Fruit fly (Drosophila melanogaster) whole organism, embryonic: ENCODE measurements around the gene Ufd1.
A peak's percentile ranks its signal among the peaks of the same experiment; 100 is the strongest.

Experiments used
- Atf6 ChIP-seq: fragments of 200-800 bp; sonication (Bioruptor generic); IDR thresholded peaks from 2 replicates; pipeline ENCODE4 v1.3.6; 2022; ENCODE audit warnings: missing biosample characterization, missing genetic modification characterization
- Awh ChIP-seq: fragments of 200-800 bp; sonication (Bioruptor generic); IDR thresholded peaks from 2 replicates; pipeline ENCODE4, ENCODE4 v1.3.6; 2022; ENCODE audit warnings: missing biosample characterization, missing genetic modification characterization
- CG1024 ChIP-seq: fragments of 200-800 bp; sonication (Bioruptor generic); IDR thresholded peaks from 2 replicates; pipeline ENCODE4 v1.3.6; 2022; ENCODE audit warnings: missing biosample characterization, missing genetic modification characterization
- CG10462 ChIP-seq: fragments of 200-800 bp; sonication (Bioruptor generic); optimal IDR thresholded peaks from 2 replicates; lab custom pipeline; 2016; ENCODE audit warnings: missing biosample characterization, missing genetic modification characterization
- CG11085 ChIP-seq: fragments of 200-800 bp; sonication (Bioruptor generic); IDR thresholded peaks from 2 replicates; pipeline ENCODE4 v1.3.6; 2022; ENCODE audit warnings: missing biosample characterization, missing genetic modification characterization
- CG11696 ChIP-seq: fragments of 200-800 bp; sonication (Bioruptor generic); IDR thresholded peaks from 2 replicates; pipeline ENCODE4 v1.3.6; 2022; ENCODE audit warnings: missing biosample characterization, missing genetic modification characterization
- CG12219 ChIP-seq: fragments of 200-800 bp; sonication (Bioruptor generic); optimal IDR thresholded peaks from 3 replicates; lab custom pipeline; 2018; ENCODE audit warnings: missing biosample characterization, mild to moderate bottlenecking, missing genetic modification characterization
- CG13775 ChIP-seq: fragments of 200-800 bp; sonication (Bioruptor generic); optimal IDR thresholded peaks from 3 replicates; lab custom pipeline; 2017; ENCODE audit warnings: missing biosample characterization, mild to moderate bottlenecking, missing genetic modification characterization
- CG15073 ChIP-seq: fragments of 200-800 bp; sonication (Bioruptor generic); optimal IDR thresholded peaks from 2 replicates; lab custom pipeline; 2016; ENCODE audit warnings: missing biosample characterization, missing genetic modification characterization
- CG1529 ChIP-seq: fragments of 200-800 bp; sonication (Bioruptor generic); optimal IDR thresholded peaks from 3 replicates; lab custom pipeline; 2018; ENCODE audit warnings: missing biosample characterization, missing genetic modification characterization
- CG16815 ChIP-seq: fragments of 200-800 bp; sonication (Bioruptor generic); optimal IDR thresholded peaks from 3 replicates; lab custom pipeline; 2017; ENCODE audit warnings: missing biosample characterization, mild to moderate bottlenecking, missing genetic modification characterization
- CG17186 ChIP-seq: fragments of 200-800 bp; sonication (Bioruptor generic); optimal IDR thresholded peaks from 3 replicates; lab custom pipeline; 2017; ENCODE audit warnings: missing biosample characterization, missing genetic modification reagents, missing genetic modification characterization
- CG17385 ChIP-seq: fragments of 200-800 bp; sonication (Bioruptor generic); optimal IDR thresholded peaks from 3 replicates; lab custom pipeline; 2018; ENCODE audit warnings: missing biosample characterization, mild to moderate bottlenecking, missing genetic modification characterization
- CG2199 ChIP-seq: fragments of 200-800 bp; sonication (Bioruptor generic); IDR thresholded peaks from 3 replicates; pipeline ENCODE4 v1.3.6; 2022; ENCODE audit warnings: missing biosample characterization, missing genetic modification characterization
- CG33557 ChIP-seq: fragments of 200-800 bp; sonication (Bioruptor generic); optimal IDR thresholded peaks from 2 replicates; lab custom pipeline; 2019; ENCODE audit warnings: missing biosample characterization, mild to moderate bottlenecking, missing genetic modification characterization, moderate library complexity
- CG34224 ChIP-seq: fragments of 200-800 bp; sonication (Bioruptor generic); IDR thresholded peaks from 3 replicates; pipeline ENCODE4 v1.3.6; 2022; ENCODE audit warnings: missing biosample characterization, missing genetic modification characterization; ENCODE audit not compliant: partially characterized antibody
- CG5180 ChIP-seq: fragments of 200-800 bp; sonication (Bioruptor generic); optimal IDR thresholded peaks from 3 replicates; lab custom pipeline; 2017; ENCODE audit warnings: missing biosample characterization, missing genetic modification characterization, mild to moderate bottlenecking, moderate library complexity, missing genetic modification reagents
- CG8388 ChIP-seq: fragments of 200-800 bp; sonication (Bioruptor generic); optimal IDR thresholded peaks from 2 replicates; lab custom pipeline; 2019; ENCODE audit warnings: missing biosample characterization, mild to moderate bottlenecking, missing genetic modification characterization, moderate library complexity
- CG9215 ChIP-seq: fragments of 200-800 bp; sonication (Bioruptor generic); IDR thresholded peaks from 2 replicates; pipeline ENCODE4 v1.3.6; 2022; ENCODE audit warnings: missing biosample characterization, missing genetic modification characterization
- CG9727 ChIP-seq: fragments of 200-800 bp; sonication (Bioruptor generic); optimal IDR thresholded peaks from 3 replicates; lab custom pipeline; 2017; ENCODE audit warnings: missing biosample characterization, mild to moderate bottlenecking, missing genetic modification characterization
- Dp ChIP-seq: fragments of 200-800 bp; sonication (Bioruptor generic); optimal IDR thresholded peaks from 2 replicates; lab custom pipeline; 2018; ENCODE audit warnings: missing biosample characterization, mild to moderate bottlenecking, missing genetic modification characterization, moderate library complexity
- Fer2 ChIP-seq: fragments of 200-800 bp; sonication (Bioruptor generic); optimal IDR thresholded peaks from 2 replicates; lab custom pipeline; 2018; ENCODE audit warnings: missing biosample characterization, mild to moderate bottlenecking, missing genetic modification characterization, moderate library complexity
- HLH54F ChIP-seq: fragments of 200-800 bp; sonication (Bioruptor generic); optimal IDR thresholded peaks from 3 replicates; lab custom pipeline; 2016; ENCODE audit warnings: missing biosample characterization, missing genetic modification characterization
- Hr78 ChIP-seq, 2 experiments: fragments of 200-800 bp in 1 of 2; fragments of >200 bp in 1 of 2; sonication (Bioruptor generic) in 1 of 2; optimal IDR thresholded peaks; 2 replicates each; lab custom pipeline; 2017 to 2019; ENCODE audit warnings: missing biosample characterization in 2 of 2, missing genetic modification characterization in 2 of 2, mild to moderate bottlenecking in 1 of 2, moderate library complexity in 1 of 2
- Mes4 ChIP-seq: fragments of 200-800 bp; sonication (Bioruptor generic); optimal IDR thresholded peaks from 2 replicates; lab custom pipeline; 2016; ENCODE audit warnings: missing biosample characterization, missing genetic modification characterization
- Myb ChIP-seq: fragments of 200-800 bp; sonication (Bioruptor generic); optimal IDR thresholded peaks from 2 replicates; lab custom pipeline; 2016; ENCODE audit warnings: missing biosample characterization, missing genetic modification characterization
- Nf-YC ChIP-seq: fragments of 200-800 bp; optimal IDR thresholded peaks from 3 replicates; lab custom pipeline; 2019; ENCODE audit warnings: missing biosample characterization, mild to moderate bottlenecking, missing genetic modification characterization, moderate library complexity
- ato ChIP-seq: fragments of 200-800 bp; sonication (Bioruptor generic); IDR thresholded peaks from 2 replicates; pipeline ENCODE4 v1.3.6; 2022; ENCODE audit warnings: missing biosample characterization, missing genetic modification characterization; ENCODE audit not compliant: partially characterized antibody
- bcd ChIP-seq: fragments of 200-800 bp; sonication (Bioruptor generic); optimal IDR thresholded peaks from 2 replicates; lab custom pipeline; 2017; ENCODE audit warnings: missing biosample characterization, mild to moderate bottlenecking, missing genetic modification characterization
- bigmax ChIP-seq: fragments of 200-800 bp; sonication (Bioruptor generic); optimal IDR thresholded peaks from 2 replicates; lab custom pipeline; 2018; ENCODE audit warnings: missing biosample characterization, mild to moderate bottlenecking, missing genetic modification characterization
- bowl ChIP-seq: fragments of 200-800 bp; sonication (Bioruptor generic); IDR thresholded peaks from 2 replicates; pipeline ENCODE4 v1.3.6; 2022; ENCODE audit warnings: missing biosample characterization, missing genetic modification characterization
- chinmo ChIP-seq: fragments of 200-800 bp; sonication (Bioruptor generic); IDR thresholded peaks from 4 replicates; pipeline ENCODE4 v1.3.6; 2022; ENCODE audit warnings: missing biosample characterization, missing genetic modification characterization; ENCODE audit not compliant: partially characterized antibody
- dan ChIP-seq: fragments of 200-800 bp; sonication (Bioruptor generic); IDR thresholded peaks from 2 replicates; pipeline ENCODE4 v1.3.6; 2022; ENCODE audit warnings: missing biosample characterization, missing genetic modification characterization
- ems ChIP-seq: fragments of 200-800 bp; sonication (Bioruptor generic); optimal IDR thresholded peaks from 3 replicates; lab custom pipeline; 2016; ENCODE audit warnings: missing biosample characterization, missing genetic modification characterization
- ftz-f1 ChIP-seq: fragments of 200-800 bp; sonication (Bioruptor generic); optimal IDR thresholded peaks from 2 replicates; lab custom pipeline; 2016; ENCODE audit warnings: missing biosample characterization, missing genetic modification characterization
- gsb ChIP-seq: fragments of 200-800 bp; sonication (Bioruptor generic); IDR thresholded peaks from 2 replicates; pipeline ENCODE4 v1.3.6; 2022; ENCODE audit warnings: missing biosample characterization, missing genetic modification characterization
- kni ChIP-seq: fragments of 200-800 bp; sonication (Bioruptor generic); optimal IDR thresholded peaks from 3 replicates; lab custom pipeline; 2017; ENCODE audit warnings: mild to moderate bottlenecking, missing biosample characterization, missing genetic modification reagents, missing genetic modification characterization
- nau ChIP-seq: fragments of 200-800 bp; sonication (Bioruptor generic); optimal IDR thresholded peaks from 3 replicates; lab custom pipeline; 2017; ENCODE audit warnings: missing biosample characterization, mild to moderate bottlenecking, missing genetic modification characterization, missing genetic modification reagents
- nerfin-2 ChIP-seq: fragments of 200-800 bp; sonication (Bioruptor generic); IDR thresholded peaks from 2 replicates; pipeline ENCODE4 v1.3.6; 2022; ENCODE audit warnings: missing biosample characterization, missing genetic modification characterization; ENCODE audit not compliant: partially characterized antibody
- pho ChIP-seq: fragments of 200-800 bp; sonication (Bioruptor generic); optimal IDR thresholded peaks from 2 replicates; lab custom pipeline; 2016; ENCODE audit warnings: missing biosample characterization, missing genetic modification characterization
- ranshi ChIP-seq: fragments of 200-800 bp; sonication (Bioruptor generic); IDR thresholded peaks from 2 replicates; pipeline ENCODE4 v1.3.6; 2022; ENCODE audit warnings: missing biosample characterization, missing genetic modification characterization
- seq ChIP-seq: fragments of 200-800 bp; sonication (Bioruptor generic); IDR thresholded peaks from 2 replicates; pipeline ENCODE4 v1.3.6; 2022; ENCODE audit warnings: missing biosample characterization, missing genetic modification characterization
- slbo ChIP-seq: fragments of 200-800 bp; sonication (Bioruptor generic); IDR thresholded peaks from 2 replicates; pipeline ENCODE4 v1.3.6; 2022; ENCODE audit warnings: missing biosample characterization, missing genetic modification characterization
- slp2 ChIP-seq: fragments of 200-800 bp; sonication (Bioruptor generic); optimal IDR thresholded peaks from 2 replicates; lab custom pipeline; 2016; ENCODE audit warnings: missing biosample characterization, missing genetic modification characterization
- so ChIP-seq: fragments of 200-800 bp; sonication (Bioruptor generic); IDR thresholded peaks from 3 replicates; pipeline ENCODE4 v1.3.6; 2022; ENCODE audit warnings: missing biosample characterization, missing genetic modification characterization
- tin ChIP-seq: fragments of 200-800 bp; sonication (Bioruptor generic); optimal IDR thresholded peaks from 3 replicates; lab custom pipeline; 2016; ENCODE audit warnings: missing biosample characterization, missing genetic modification characterization
- tna ChIP-seq: fragments of 200-800 bp; sonication (Bioruptor generic); IDR thresholded peaks from 2 replicates; pipeline ENCODE4 v1.3.6; 2022; ENCODE audit warnings: missing biosample characterization, missing genetic modification characterization; ENCODE audit not compliant: partially characterized antibody
- vvl ChIP-seq: fragments of 200-800 bp; sonication (Bioruptor generic); IDR thresholded peaks from 2 replicates; pipeline ENCODE4 v1.3.6; 2022; ENCODE audit warnings: missing biosample characterization, missing genetic modification characterization
- zfh1 ChIP-seq: fragments of 200-800 bp; sonication (Bioruptor generic); IDR thresholded peaks from 3 replicates; pipeline ENCODE4 v1.3.6; 2022; ENCODE audit warnings: missing biosample characterization, missing genetic modification characterization

Ufd1 gene

dm6 chr3L:11096195-11096908 is 26.7 kb downstream of the Ufd1 start, which contains the start of the genes CG46439, Iyd and CG33947 (continued):
- TF ChIP-seq nau (GFP tag; lab: Kevin White, UChicago) (peak; percentile 59), Myb (GFP tag; lab: Kevin White, UChicago) (peak; percentile 93), HLH54F (GFP tag; lab: Kevin White, UChicago) (peak; percentile 0), Dp (GFP tag; lab: Kevin White, UChicago) (peak; percentile 67), dan (GFP tag; lab: Robert Waterston, UW) (no peak), vvl (peak; percentile 14; the same call in 1 of the 2 replicates), CG33557 (GFP tag; lab: Kevin White, UChicago) (no peak), seq (no peak), ems (GFP tag; lab: Kevin White, UChicago) (peak; percentile 9), ftz-f1 (GFP tag; lab: Kevin White, UChicago) (peak; percentile 82), slp2 (GFP tag; lab: Kevin White, UChicago) (no peak), CG11085 (GFP tag; lab: Robert Waterston, UW) (no peak), CG15073 (GFP tag; lab: Kevin White, UChicago) (no peak), Hr78 (GFP tag; optimal IDR thresholded peaks at IDR 0.05; lab: Kevin White, UChicago) (no peak), ranshi (no peak), CG8388 (GFP tag; lab: Kevin White, UChicago) (no peak), bowl (no peak), CG10462 (GFP tag; lab: Kevin White, UChicago) (no peak), CG17186 (GFP tag; lab: Kevin White, UChicago) (no peak), CG12219 (GFP tag; lab: Kevin White, UChicago) (no peak), tna (GFP tag; lab: Robert Waterston, UW) (no peak), chinmo (GFP tag; lab: Robert Waterston, UW) (0 out of 4 replicates have a peak, but pooled peaks have one; percentile 76), gsb (GFP tag; lab: Robert Waterston, UW) (no peak), nerfin-2 (GFP tag; lab: Robert Waterston, UW) (no peak), pho (GFP tag; lab: Kevin White, UChicago) (no peak), CG2199 (GFP tag; lab: Robert Waterston, UW) (0 out of 3 replicates have a peak, but pooled peaks have one; percentile 13), CG9215 (no peak), CG1529 (GFP tag; lab: Kevin White, UChicago) (no peak), Fer2 (tag; lab: Kevin White, UChicago) (no peak), Awh (GFP tag; lab: Robert Waterston, UW) (no peak), CG5180 (GFP tag; lab: Kevin White, UChicago) (no peak), CG11696 (no peak), CG9727 (GFP tag; lab: Kevin White, UChicago) (no peak), Mes4 (GFP tag; lab: Kevin White, UChicago) (no peak), slbo (no peak), CG1024 (GFP tag; lab: Robert Waterston, UW) (no peak), CG17385 (peak; percentile 80), zfh1 (0 out of 3 replicates have a peak, but pooled peaks have one; percentile 32), so (peak; percentile 40; the same call in 1 of the 3 replicates), bcd (GFP tag; lab: Kevin White, UChicago) (no peak), CG16815 (GFP tag; lab: Kevin White, UChicago) (no peak), CG34224 (GFP tag; lab: Robert Waterston, UW) (peak; percentile 56; the same call in 2 of the 3 replicates), bigmax (GFP tag; lab: Kevin White, UChicago) (no peak), CG13775 (GFP tag; lab: Kevin White, UChicago) (no peak), ato (0 out of 2 replicates have a peak, but pooled peaks have one; percentile 28), kni (peak; percentile 39), Atf6 (GFP tag; lab: Robert Waterston, UW) (peak; percentile 56), Nf-YC (peak; percentile 13), tin (GFP tag; lab: Kevin White, UChicago) (no peak)
